Fruit fly (Drosophila melanogaster): Measurements from ENCODE around the gene cDIP.

Gene cDIP

dm6 chr3R:21112742-21113465 is 48.0 kb downstream of the cDIP start (continued):
- TF ChIP-seq aop (GFP tag; IDR thresholded peaks at IDR 0.05) (peak; percentile 35; the same call in 1 of the 2 replicates), CG12769 (tag; optimal IDR thresholded peaks at IDR 0.05) (peak; percentile 94), CG14710 (tag; optimal IDR thresholded peaks at IDR 0.05) (peak; percentile 78), CG12659 (GFP tag; optimal IDR thresholded peaks at IDR 0.05) (peak; percentile 86), seq (GFP tag; IDR thresholded peaks at IDR 0.05) (peak; percentile 80), CG10274 (GFP tag; optimal IDR thresholded peaks at IDR 0.05) (peak; percentile 74), Fer2 (tag; optimal IDR thresholded peaks at IDR 0.05) (peak; percentile 7), ci (GFP tag; IDR thresholded peaks at IDR 0.05) (peak; percentile 94), CG2678 (tag; optimal IDR thresholded peaks at IDR 0.05) (no peak), Eip74EF (GFP tag; optimal IDR thresholded peaks at IDR 0.05) (peak in 1 of 2 experiments; percentile 92), Side (GFP tag; optimal IDR thresholded peaks at IDR 0.05) (peak; percentile 87), CG6854 (GFP tag; optimal IDR thresholded peaks at IDR 0.05) (peak; percentile 79), dmrt11E (tag; optimal IDR thresholded peaks at IDR 0.05) (peak; percentile 74), kni (GFP tag; optimal IDR thresholded peaks at IDR 0.05) (peak; percentile 67), CG12942 (GFP tag; optimal IDR thresholded peaks at IDR 0.05) (peak; percentile 89), CG11085 (GFP tag; IDR thresholded peaks at IDR 0.05) (peak; percentile 57; the same call in 1 of the 2 replicates), CG33213 (GFP tag; optimal IDR thresholded peaks at IDR 0.05) (peak; percentile 83), hkb (optimal IDR thresholded peaks at IDR 0.05) (no peak), hkb (GFP tag; IDR thresholded peaks at IDR 0.05) (peak; percentile 94), CG9817 (tag; optimal IDR thresholded peaks at IDR 0.05) (peak; percentile 74), gcm2 (GFP tag; optimal IDR thresholded peaks at IDR 0.05) (peak; percentile 75), kah (GFP tag; optimal IDR thresholded peaks at IDR 0.05) (peak; percentile 78), CG5953 (GFP tag; IDR thresholded peaks at IDR 0.05) (peak; percentile 87), CG11723 (GFP tag; optimal IDR thresholded peaks at IDR 0.05) (peak; percentile 81), gsb (GFP tag; IDR thresholded peaks at IDR 0.05) (peak; percentile 76), usp (GFP tag; optimal IDR thresholded peaks at IDR 0.05) (no peak), CG2116 (GFP tag; optimal IDR thresholded peaks at IDR 0.05) (peak; percentile 52), Optix (GFP tag; IDR thresholded peaks at IDR 0.05) (peak; percentile 83), fu2 (GFP tag; optimal IDR thresholded peaks at IDR 0.05) (peak; percentile 86), CG1529 (GFP tag; optimal IDR thresholded peaks at IDR 0.05) (peak; percentile 82), nau (GFP tag; optimal IDR thresholded peaks at IDR 0.05) (peak; percentile 82), repo (GFP tag; optimal IDR thresholded peaks at IDR 0.05) (peak; percentile 87), lab (GFP tag; optimal IDR thresholded peaks at IDR 0.05) (no peak), klu (GFP tag; IDR thresholded peaks at IDR 0.05) (peak; percentile 67), CG18599 (GFP tag; optimal IDR thresholded peaks at IDR 0.05) (peak; percentile 92), CG14050 (GFP tag; IDR thresholded peaks at IDR 0.05) (peak; percentile 74), CG14860 (GFP tag; IDR thresholded peaks at IDR 0.05; ENCODE audit: partially characterized antibody) (no peak), HLH54F (GFP tag; optimal IDR thresholded peaks at IDR 0.05) (peak; percentile 88), Max (GFP tag; optimal IDR thresholded peaks at IDR 0.05) (peak; percentile 51), chn (GFP tag; optimal IDR thresholded peaks at IDR 0.05) (peak; percentile 80), zfh1 (GFP tag; IDR thresholded peaks at IDR 0.05) (peak; percentile 86), ranshi (GFP tag; IDR thresholded peaks at IDR 0.05) (peak; percentile 89), dmrt99B (tag; optimal IDR thresholded peaks at IDR 0.05) (peak; percentile 90), GATAe (GFP tag; conservative IDR thresholded peaks at IDR 0.05) (peak; percentile 75), scrt (GFP tag; optimal IDR thresholded peaks at IDR 0.05) (peak; percentile 84), Taf1 (GFP tag; IDR thresholded peaks at IDR 0.05) (peak; percentile 52), CG4360 (GFP tag; IDR thresholded peaks at IDR 0.05) (peak; percentile 51), jumu (GFP tag; optimal IDR thresholded peaks at IDR 0.05) (peak; percentile 90), sug (tag; optimal IDR thresholded peaks at IDR 0.05) (peak; percentile 61)

Measured in whole organism, embryonic.